Worm (Caenorhabditis elegans): ENCODE results near the gene C53D6.4.

The C53D6.4 gene

DNA sequence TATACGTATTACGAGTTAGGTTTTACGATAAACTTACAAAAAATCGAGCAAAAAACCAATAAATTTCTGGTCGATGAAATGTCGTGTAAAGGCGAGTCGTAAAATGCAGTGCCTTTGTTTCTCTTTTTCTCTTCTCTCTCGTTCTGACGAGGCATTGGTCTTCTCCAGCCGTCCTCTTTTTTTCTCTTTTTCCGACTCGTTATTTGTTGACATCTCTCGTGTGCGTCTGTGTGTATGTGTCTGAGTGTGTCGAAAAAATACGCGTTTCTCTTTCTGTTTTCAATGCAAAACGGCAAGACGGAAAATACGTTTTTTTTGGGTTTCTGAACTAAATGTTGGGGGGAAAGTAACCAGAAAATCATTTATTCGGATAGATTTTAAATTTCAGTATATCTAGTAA lies 11.8 kb upstream of the C53D6.4 start, which contains the start of gene C53D6.6:
Gene C53D6.6 (minus strand): TSS at position 118 of the 400 bp plus-strand sequence.
- TF ChIP-seq blmp-1 (tag; optimal IDR thresholded peaks at IDR 0.05; ENCODE audit: insufficient read depth) (no peak), gmeb-1 (tag; optimal IDR thresholded peaks at IDR 0.05) (no peak), nhr-21 (tag; optimal IDR thresholded peaks at IDR 0.05) (no peak), nhr-129 (tag; optimal IDR thresholded peaks at IDR 0.05) (peak; percentile 66), ztf-1 (GFP tag; conservative IDR thresholded peaks at IDR 0.05) (no peak), fos-1 (tag; optimal IDR thresholded peaks at IDR 0.05) (peak; percentile 45), C34F6.9 (tag; optimal IDR thresholded peaks at IDR 0.05) (peak; percentile 43)

ce11 chrIV:9021245-9021779 lies 572 bp upstream of the C53D6.4 start:
- TF ChIP-seq elt-1 (tag; optimal IDR thresholded peaks at IDR 0.05) (no peak), C34F6.9 (tag; optimal IDR thresholded peaks at IDR 0.05) (peak; percentile 34), ztf-1 (GFP tag; conservative IDR thresholded peaks at IDR 0.05) (no peak), alr-1 (tag; optimal IDR thresholded peaks at IDR 0.05) (no peak)

ce11 chrIV:9016477-9016876 lies 4.3 kb downstream of the C53D6.4 start, which contains the start of gene acc-2:
Gene acc-2 (plus strand): TSS chrIV:9016777.
- TF ChIP-seq ZK546.5 (tag; optimal IDR thresholded peaks at IDR 0.05) (no peak), dmd-4 (tag; optimal IDR thresholded peaks at IDR 0.05) (no peak), nhr-129 (tag; optimal IDR thresholded peaks at IDR 0.05) (no peak), crh-2 (tag; optimal IDR thresholded peaks at IDR 0.05) (no peak), sma-3 (GFP tag; optimal IDR thresholded peaks at IDR 0.05) (no peak), peb-1 (tag; optimal IDR thresholded peaks at IDR 0.05) (no peak)

DNA sequence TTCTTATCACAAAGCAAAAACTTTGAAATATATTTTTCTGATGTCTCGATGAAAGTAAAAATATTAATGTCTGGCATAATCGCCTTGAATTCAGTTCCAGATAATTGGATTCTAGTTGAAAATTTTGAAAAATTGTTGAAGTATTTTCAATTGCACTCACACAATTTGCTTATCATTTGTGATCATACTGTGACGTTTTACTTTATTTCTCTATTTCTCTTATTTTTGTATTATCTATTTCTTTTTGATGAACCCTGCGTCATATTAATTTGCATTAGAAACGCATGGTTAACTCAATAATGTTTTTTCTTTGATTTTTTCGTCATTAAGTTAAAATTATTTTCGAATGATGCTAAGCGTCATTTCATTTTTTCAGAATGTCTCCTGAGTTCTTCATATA lies 10.5 kb downstream of the C53D6.4 start, which contains the start of gene C53D6.11:
Gene C53D6.11 (plus strand): TSS at position 328 of the 400 bp plus-strand sequence.
- peak; percentile 59 for TF ChIP-seq crh-2 (tag; optimal IDR thresholded peaks at IDR 0.05)
- TF ChIP-seq sma-3 (GFP tag; optimal IDR thresholded peaks at IDR 0.05) = no peak
- TF ChIP-seq fos-1 (tag; optimal IDR thresholded peaks at IDR 0.05) = peak; percentile 71
- no peak for TF ChIP-seq ZK546.5 (tag; optimal IDR thresholded peaks at IDR 0.05)

ce11 chrIV:9007947-9008346 lies 12.8 kb downstream of the C53D6.4 start:
- TF ChIP-seq nhr-6 (tag; optimal IDR thresholded peaks at IDR 0.05) (no peak), nhr-10 (tag; optimal IDR thresholded peaks at IDR 0.05) (no peak), nhr-21 (tag; optimal IDR thresholded peaks at IDR 0.05) (no peak), sma-9 (GFP tag; optimal IDR thresholded peaks at IDR 0.05) (peak; percentile 14), sma-9 (tag; optimal IDR thresholded peaks at IDR 0.05) (no peak), F13H6.1 (tag; optimal IDR thresholded peaks at IDR 0.05) (peak; percentile 8)

- TF ChIP-seq gmeb-1 (tag; optimal IDR thresholded peaks at IDR 0.05) (no peak), mab-5 (tag; optimal IDR thresholded peaks at IDR 0.05) (no peak), unc-62 (GFP tag; optimal IDR thresholded peaks at IDR 0.05) (no peak), sma-3 (GFP tag; optimal IDR thresholded peaks at IDR 0.05) (no peak), nhr-21 (tag; optimal IDR thresholded peaks at IDR 0.05) (no peak), ZK546.5 (tag; optimal IDR thresholded peaks at IDR 0.05) (no peak), nhr-11 (tag; optimal IDR thresholded peaks at IDR 0.05) (no peak), peb-1 (tag; optimal IDR thresholded peaks at IDR 0.05) (no peak), mbf-1 (tag; optimal IDR thresholded peaks at IDR 0.05) (no peak), skn-1 (tag; optimal IDR thresholded peaks at IDR 0.05) (no peak), nhr-25 (tag; optimal IDR thresholded peaks at IDR 0.05) (no peak), nhr-237 (tag; optimal IDR thresholded peaks at IDR 0.05) (no peak), C34F6.9 (tag; optimal IDR thresholded peaks at IDR 0.05) (no peak)
These were observed 15.4 kb downstream of the C53D6.4 start, which contains the start of gene unc-129 for ce11 chrIV:9005310-9005709. Gene unc-129 (minus strand): TSS chrIV:9005410.

ce11 chrIV:9002636-9003035 lies 18.1 kb downstream of the C53D6.4 start, which contains the start of gene C53D6.8:
Gene C53D6.8 (minus strand): TSS chrIV:9002736.
- TF ChIP-seq snpc-4 (tag; optimal IDR thresholded peaks at IDR 0.05) = no peak
- TF ChIP-seq nhr-23 (tag; optimal IDR thresholded peaks at IDR 0.05) = no peak
- TF ChIP-seq sma-3 (GFP tag; optimal IDR thresholded peaks at IDR 0.05) = no peak
- no peak for TF ChIP-seq ama-1 (optimal IDR thresholded peaks at IDR 0.05)
- TF ChIP-seq nhr-11 (tag; optimal IDR thresholded peaks at IDR 0.05) = no peak
- no peak for TF ChIP-seq crh-2 (tag; optimal IDR thresholded peaks at IDR 0.05)
- TF ChIP-seq unc-62 (GFP tag; optimal IDR thresholded peaks at IDR 0.05) = no peak
- TF ChIP-seq nhr-21 (tag; optimal IDR thresholded peaks at IDR 0.05) = no peak
- no peak for TF ChIP-seq C34F6.9 (tag; optimal IDR thresholded peaks at IDR 0.05)
- TF ChIP-seq mab-5 (tag; optimal IDR thresholded peaks at IDR 0.05) = no peak
